Fruit fly (Drosophila melanogaster) whole organism, embryonic: ENCODE measurements around the gene CG13373.

Source experiments
- Asciz ChIP-seq: fragments of 200-800 bp; sonication (Bioruptor generic); optimal IDR thresholded peaks from 2 replicates; lab custom pipeline; 2017; ENCODE audit warnings: missing biosample characterization, mild to moderate bottlenecking, missing genetic modification characterization, missing genetic modification reagents
- Awh ChIP-seq: fragments of 200-800 bp; sonication (Bioruptor generic); IDR thresholded peaks from 2 replicates; pipeline ENCODE4, ENCODE4 v1.3.6; 2022; ENCODE audit warnings: missing biosample characterization, missing genetic modification characterization
- CG10462 ChIP-seq: fragments of 200-800 bp; sonication (Bioruptor generic); optimal IDR thresholded peaks from 2 replicates; lab custom pipeline; 2016; ENCODE audit warnings: missing biosample characterization, missing genetic modification characterization
- CG11085 ChIP-seq: fragments of 200-800 bp; sonication (Bioruptor generic); IDR thresholded peaks from 2 replicates; pipeline ENCODE4 v1.3.6; 2022; ENCODE audit warnings: missing biosample characterization, missing genetic modification characterization
- CG12155 ChIP-seq: fragments of 200-800 bp; sonication (Bioruptor generic); optimal IDR thresholded peaks from 3 replicates; lab custom pipeline; 2016; ENCODE audit warnings: missing biosample characterization, missing genetic modification characterization
- CG12744 ChIP-seq: fragments of 200-800 bp; sonication (Bioruptor generic); optimal IDR thresholded peaks from 2 replicates; lab custom pipeline; 2016; ENCODE audit warnings: missing biosample characterization, missing genetic modification characterization
- CG15696 ChIP-seq: fragments of 200-800 bp; sonication (Bioruptor generic); optimal IDR thresholded peaks from 2 replicates; lab custom pipeline; 2019; ENCODE audit warnings: missing biosample characterization, mild to moderate bottlenecking, missing genetic modification characterization, moderate library complexity
- CG17361 ChIP-seq: fragments of 200-800 bp; sonication (Bioruptor generic); IDR thresholded peaks from 3 replicates; pipeline ENCODE4 v1.3.6; 2022; ENCODE audit warnings: missing biosample characterization, missing genetic modification characterization
- CG17802 ChIP-seq: fragments of 200-800 bp; sonication (Bioruptor generic); optimal IDR thresholded peaks from 2 replicates; lab custom pipeline; 2018; ENCODE audit warnings: missing biosample characterization, mild to moderate bottlenecking, missing genetic modification characterization, moderate library complexity
- CG18011 ChIP-seq: fragments of 200-800 bp; sonication (Bioruptor generic); optimal IDR thresholded peaks from 2 replicates; lab custom pipeline; 2017; ENCODE audit warnings: missing biosample characterization, missing genetic modification characterization, mild to moderate bottlenecking, moderate library complexity, missing genotype
- CG18476 ChIP-seq: fragments of 200-800 bp; sonication (Bioruptor generic); optimal IDR thresholded peaks from 2 replicates; lab custom pipeline; 2016; ENCODE audit warnings: missing biosample characterization, mild to moderate bottlenecking, missing genetic modification characterization
- CG2875 ChIP-seq: fragments of 200-800 bp; sonication (Bioruptor generic); optimal IDR thresholded peaks from 2 replicates; lab custom pipeline; 2017; ENCODE audit warnings: missing biosample characterization, mild to moderate bottlenecking, missing genetic modification characterization, missing genetic modification reagents
- CG33557 ChIP-seq: fragments of 200-800 bp; sonication (Bioruptor generic); optimal IDR thresholded peaks from 2 replicates; lab custom pipeline; 2019; ENCODE audit warnings: missing biosample characterization, mild to moderate bottlenecking, missing genetic modification characterization, moderate library complexity
- CG42726 ChIP-seq: fragments of 200-800 bp; sonication (Bioruptor generic); IDR thresholded peaks from 2 replicates; pipeline ENCODE4 v1.3.6; 2022; ENCODE audit warnings: missing biosample characterization, missing genetic modification characterization; ENCODE audit not compliant: partially characterized antibody
- CG4617 ChIP-seq: fragments of 200-800 bp; sonication (Bioruptor generic); optimal IDR thresholded peaks from 3 replicates; lab custom pipeline; 2016; ENCODE audit warnings: missing biosample characterization, missing genetic modification characterization, borderline replicate concordance
- CG5180 ChIP-seq: fragments of 200-800 bp; sonication (Bioruptor generic); optimal IDR thresholded peaks from 3 replicates; lab custom pipeline; 2017; ENCODE audit warnings: missing biosample characterization, missing genetic modification characterization, mild to moderate bottlenecking, moderate library complexity, missing genetic modification reagents
- CG6272 ChIP-seq: fragments of 200-800 bp; sonication (Bioruptor generic); IDR thresholded peaks from 2 replicates; pipeline ENCODE4 v1.3.6; 2022; ENCODE audit warnings: missing biosample characterization, missing genetic modification characterization
- CG6689 ChIP-seq: fragments of 200-800 bp; sonication (Bioruptor generic); IDR thresholded peaks from 2 replicates; pipeline ENCODE4 v1.3.6; 2022; ENCODE audit warnings: missing biosample characterization, missing genetic modification characterization
- CG7271 ChIP-seq: fragments of 200-800 bp; sonication (Bioruptor generic); optimal IDR thresholded peaks from 2 replicates; lab custom pipeline; 2018; ENCODE audit warnings: missing biosample characterization, mild to moderate bottlenecking, missing genetic modification characterization, moderate library complexity
- CG7786 ChIP-seq: fragments of 200-800 bp; sonication (Bioruptor generic); optimal IDR thresholded peaks from 2 replicates; lab custom pipeline; 2016; ENCODE audit warnings: missing biosample characterization, missing genetic modification characterization
- CTCF ChIP-seq: fragments of 200-800 bp; sonication (Bioruptor generic); optimal IDR thresholded peaks from 2 replicates; lab custom pipeline; 2017; ENCODE audit warnings: missing biosample characterization, mild to moderate bottlenecking, missing genetic modification characterization, moderate library complexity
- Chrac-16 ChIP-seq: fragments of 200-800 bp; sonication (Bioruptor generic); optimal IDR thresholded peaks from 3 replicates; lab custom pipeline; 2016; ENCODE audit warnings: missing biosample characterization, missing genetic modification characterization
- Fer1 ChIP-seq: fragments of 200-800 bp; sonication (Bioruptor generic); optimal IDR thresholded peaks from 2 replicates; lab custom pipeline; 2017; ENCODE audit warnings: missing biosample characterization, mild to moderate bottlenecking, missing genetic modification characterization
- Gsc ChIP-seq: fragments of 200-800 bp; sonication (Bioruptor generic); IDR thresholded peaks from 2 replicates; pipeline ENCODE4 v1.3.6; 2022; ENCODE audit warnings: missing biosample characterization, missing genetic modification characterization
- Hr51 ChIP-seq, 2 experiments: fragments of 200-800 bp; sonication (Bioruptor generic); optimal IDR thresholded peaks; 2 replicates in 1 of 2; 3 replicates in 1 of 2; lab custom pipeline; 2016 to 2018; ENCODE audit warnings: missing biosample characterization in 2 of 2, missing genetic modification characterization in 2 of 2, mild to moderate bottlenecking in 1 of 2, moderate library complexity in 1 of 2
- Lpt ChIP-seq: fragments of >200 bp; optimal IDR thresholded peaks from 2 replicates; lab custom pipeline; 2018; ENCODE audit warnings: missing biosample characterization, missing genetic modification characterization
- Myb ChIP-seq: fragments of 200-800 bp; sonication (Bioruptor generic); optimal IDR thresholded peaks from 2 replicates; lab custom pipeline; 2016; ENCODE audit warnings: missing biosample characterization, missing genetic modification characterization
- NfI ChIP-seq: fragments of 200-800 bp; sonication (Bioruptor generic); optimal IDR thresholded peaks from 3 replicates; lab custom pipeline; 2018; ENCODE audit warnings: missing biosample characterization, mild to moderate bottlenecking, missing genetic modification characterization, moderate library complexity
- Six4 ChIP-seq: fragments of 200-800 bp; sonication (Bioruptor generic); optimal IDR thresholded peaks from 2 replicates; lab custom pipeline; 2016; ENCODE audit warnings: missing biosample characterization, missing genetic modification characterization
- Taf1 ChIP-seq: fragments of 200-800 bp; sonication (Bioruptor generic); IDR thresholded peaks from 2 replicates; pipeline ENCODE4 v1.3.6; 2022; ENCODE audit warnings: missing biosample characterization, missing genetic modification characterization
- Trl ChIP-seq, 3 experiments: fragments of >200 bp in 2 of 3; fragments of 200-800 bp in 1 of 3; sonication (Bioruptor generic) in 1 of 3; optimal IDR thresholded peaks; 2 replicates in 1 of 3; 3 replicates in 2 of 3; lab custom pipeline; 2016 to 2017; ENCODE audit warnings: missing biosample characterization in 1 of 3, missing genetic modification characterization in 1 of 3
- Xbp1 ChIP-seq: fragments of 200-800 bp; sonication (Bioruptor generic); optimal IDR thresholded peaks from 3 replicates; lab custom pipeline; 2016; ENCODE audit warnings: missing biosample characterization, mild to moderate bottlenecking, missing genetic modification characterization
- ab ChIP-seq: fragments of 200-800 bp; sonication (Bioruptor generic); optimal IDR thresholded peaks from 2 replicates; lab custom pipeline; 2016; ENCODE audit warnings: missing biosample characterization, missing genetic modification characterization
- bbx ChIP-seq: fragments of 200-800 bp; sonication (Bioruptor generic); IDR thresholded peaks from 2 replicates; pipeline ENCODE4 v1.3.6; 2022; ENCODE audit warnings: missing biosample characterization, missing genetic modification characterization; ENCODE audit not compliant: partially characterized antibody
- dimm ChIP-seq: fragments of 200-800 bp; sonication (Bioruptor generic); IDR thresholded peaks from 2 replicates; pipeline ENCODE4 v1.3.6; 2022; ENCODE audit warnings: missing biosample characterization, missing genetic modification characterization
- fd102C ChIP-seq: fragments of 200-800 bp; sonication (Bioruptor generic); optimal IDR thresholded peaks from 2 replicates; lab custom pipeline; 2018; ENCODE audit warnings: missing biosample characterization, mild to moderate bottlenecking, missing genetic modification characterization, moderate library complexity
- gcm ChIP-seq: fragments of 200-800 bp; sonication (Bioruptor generic); optimal IDR thresholded peaks from 2 replicates; lab custom pipeline; 2019; ENCODE audit warnings: missing biosample characterization, mild to moderate bottlenecking, missing genetic modification characterization, moderate library complexity
- ham ChIP-seq: fragments of 200-800 bp; sonication (Bioruptor generic); IDR thresholded peaks from 2 replicates; pipeline ENCODE4 v1.3.6; 2022; ENCODE audit warnings: missing biosample characterization, missing genetic modification characterization
- hb ChIP-seq: fragments of 200-800 bp; sonication (Bioruptor generic); IDR thresholded peaks from 3 replicates; pipeline ENCODE4 v1.3.6; 2022; ENCODE audit warnings: missing biosample characterization, missing genetic modification characterization; ENCODE audit not compliant: partially characterized antibody
- lbe ChIP-seq: fragments of 200-800 bp; sonication (Bioruptor generic); optimal IDR thresholded peaks from 2 replicates; lab custom pipeline; 2016; ENCODE audit warnings: missing biosample characterization, mild to moderate bottlenecking, missing genetic modification characterization
- mam ChIP-seq: fragments of 200-800 bp; sonication (Bioruptor generic); optimal IDR thresholded peaks from 3 replicates; lab custom pipeline; 2016; ENCODE audit warnings: missing biosample characterization, missing genetic modification characterization
- pb ChIP-seq: fragments of 200-800 bp; sonication (Bioruptor generic); optimal IDR thresholded peaks from 3 replicates; lab custom pipeline; 2016; ENCODE audit warnings: missing biosample characterization, missing genetic modification characterization
- pfk ChIP-seq: fragments of 200-800 bp; sonication (Bioruptor generic); optimal IDR thresholded peaks from 2 replicates; lab custom pipeline; 2018; ENCODE audit warnings: missing biosample characterization, mild to moderate bottlenecking, missing genetic modification characterization, moderate library complexity
- phol ChIP-seq: fragments of 200-800 bp; sonication (Bioruptor generic); optimal IDR thresholded peaks from 3 replicates; lab custom pipeline; 2018; ENCODE audit warnings: missing biosample characterization, mild to moderate bottlenecking, missing genetic modification characterization, moderate library complexity
- sima ChIP-seq: fragments of 200-800 bp; sonication (Bioruptor generic); optimal IDR thresholded peaks from 2 replicates; lab custom pipeline; 2016; ENCODE audit warnings: missing biosample characterization, missing genetic modification characterization
- slbo ChIP-seq: fragments of 200-800 bp; sonication (Bioruptor generic); IDR thresholded peaks from 2 replicates; pipeline ENCODE4 v1.3.6; 2022; ENCODE audit warnings: missing biosample characterization, missing genetic modification characterization
- trem ChIP-seq: fragments of 200-800 bp; optimal IDR thresholded peaks from 3 replicates; lab custom pipeline; 2019; ENCODE audit warnings: missing biosample characterization, mild to moderate bottlenecking, missing genetic modification characterization, moderate library complexity
- tup ChIP-seq: fragments of 200-800 bp; sonication (Bioruptor generic); optimal IDR thresholded peaks from 2 replicates; lab custom pipeline; 2016; ENCODE audit warnings: missing biosample characterization, mild to moderate bottlenecking, missing genetic modification characterization, moderate library complexity
- wdn ChIP-seq: fragments of 200-800 bp; sonication (Bioruptor generic); IDR thresholded peaks from 2 replicates; pipeline ENCODE4 v1.3.6; 2022; ENCODE audit warnings: missing biosample characterization, missing genetic modification characterization

Gene CG13373

DNA sequence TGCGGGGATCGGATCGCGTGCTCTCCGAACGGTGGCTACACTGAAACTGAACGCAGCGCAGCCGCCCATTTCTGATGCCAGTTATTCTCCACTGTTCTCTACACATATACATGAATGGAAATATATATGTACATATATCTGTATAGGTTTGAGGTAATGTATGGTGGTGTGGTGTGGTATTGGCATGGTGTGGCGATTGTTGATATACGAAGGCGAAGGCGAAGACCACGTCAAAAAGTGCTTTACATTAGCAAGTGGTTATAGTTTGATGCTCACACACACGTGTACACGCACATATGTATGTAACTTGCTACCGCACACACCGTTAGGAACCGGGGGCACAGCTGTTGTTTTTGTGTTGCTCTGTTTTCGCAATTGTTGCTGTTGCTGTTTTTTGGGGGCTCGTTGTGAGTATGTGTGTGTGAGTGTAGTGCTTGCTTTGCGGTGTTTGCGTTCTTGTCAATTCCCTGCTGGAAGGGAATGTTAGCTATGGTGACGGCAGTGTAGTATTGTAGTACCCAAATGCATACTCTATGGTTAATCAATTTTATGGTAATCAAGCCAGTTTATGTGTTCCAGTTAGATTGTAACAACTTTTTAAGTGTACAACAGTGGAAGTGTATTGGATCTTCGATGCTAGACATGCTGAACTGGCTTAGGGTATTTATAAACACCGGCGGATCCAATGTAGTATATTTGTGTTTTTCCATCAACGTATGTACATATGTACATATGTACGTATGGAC, 16.8 kb downstream of the CG13373 start, which contains the start of gene CG17896 (continued):
- TF ChIP-seq CG11085 (GFP tag; lab: Robert Waterston, UW) (peak; percentile 99), CG17361 (peak; percentile 97), CG6689 (GFP tag; lab: Robert Waterston, UW) (peak; percentile 97), CG7786 (GFP tag; lab: Kevin White, UChicago) (peak; percentile 99), bbx (no peak), CG12155 (GFP tag; lab: Kevin White, UChicago) (peak; percentile 98), Six4 (GFP tag; lab: Kevin White, UChicago) (peak; percentile 97), fd102C (GFP tag; lab: Kevin White, UChicago) (no peak), CG10462 (GFP tag; lab: Kevin White, UChicago) (peak; percentile 93), dimm (peak; percentile 93), hb (GFP tag; lab: Robert Waterston, UW) (no peak), sima (peak; percentile 95), ab (peak; percentile 96), NfI (GFP tag; lab: Kevin White, UChicago) (peak; percentile 97), CG15696 (tag; lab: Kevin White, UChicago) (peak; percentile 80), CG17802 (tag; lab: Kevin White, UChicago) (peak; percentile 79), Gsc (GFP tag; lab: Robert Waterston, UW) (peak; percentile 89), CG12744 (peak; percentile 97), CTCF (GFP tag; lab: Kevin White, UChicago) (peak; percentile 43), Hr51 (GFP tag; optimal IDR thresholded peaks at IDR 0.05; lab: Kevin White, UChicago) (peak; percentile 96 to 98), Myb (GFP tag; lab: Kevin White, UChicago) (peak; percentile 94), CG5180 (GFP tag; lab: Kevin White, UChicago) (peak; percentile 86), Xbp1 (GFP tag; lab: Kevin White, UChicago) (peak; percentile 98), CG4617 (GFP tag; lab: Kevin White, UChicago) (peak; percentile 93), Awh (GFP tag; lab: Robert Waterston, UW) (peak; percentile 96), CG2875 (GFP tag; lab: Kevin White, UChicago) (peak; percentile 91), Asciz (peak; percentile 88), CG42726 (GFP tag; lab: Robert Waterston, UW) (no peak), CG6272 (peak; percentile 96), ham (peak; percentile 97), Fer1 (GFP tag; lab: Kevin White, UChicago) (peak; percentile 97), Taf1 (GFP tag; lab: Robert Waterston, UW) (peak; percentile 99), pfk (GFP tag; lab: Kevin White, UChicago) (peak; percentile 2), CG18476 (GFP tag; lab: Kevin White, UChicago) (peak; percentile 95), gcm (GFP tag; lab: Kevin White, UChicago) (peak; percentile 91), CG33557 (GFP tag; lab: Kevin White, UChicago) (peak; percentile 70), wdn (GFP tag; lab: Robert Waterston, UW) (peak; percentile 99), mam (peak; percentile 99), phol (tag; lab: Kevin White, UChicago) (peak; percentile 93), Chrac-16 (GFP tag; lab: Kevin White, UChicago) (peak; percentile 98), pb (GFP tag; lab: Kevin White, UChicago) (peak; percentile 98), slbo (peak; percentile 100), lbe (peak; percentile 97), trem (tag; lab: Kevin White, UChicago) (peak; percentile 72), CG18011 (GFP tag; lab: Kevin White, UChicago) (no peak), Lpt (GFP tag; lab: Kevin White, UChicago) (no peak), Trl (optimal IDR thresholded peaks at IDR 0.05; lab: Kevin White, UChicago) (peak in 1 of 2 experiments; percentile 46), Trl (GFP tag; optimal IDR thresholded peaks at IDR 0.05; lab: Kevin White, UChicago) (peak; percentile 99), tup (GFP tag; lab: Kevin White, UChicago) (peak; percentile 96), CG7271 (tag; lab: Kevin White, UChicago) (peak; percentile 67)
